Worm (Caenorhabditis elegans) whole organism, midembryonic: ENCODE data around the gene Y27F2A.9.
"Not testable (repeated sequence)": the region's sequence is repeated elsewhere in the genome, so short reads cannot be mapped to it uniquely, and the experiment has no call there.

ENCODE experiments used
- T22C8.4 ChIP-seq: fragments of 200-800 bp; sonication (Bioruptor generic); IDR thresholded peaks from 2 replicates; pipeline ENCODE4 v1.3.6; 2022; ENCODE audit warnings: missing genetic modification characterization, missing compliant biosample characterization
- cog-1 ChIP-seq: sonication (generic microtip); optimal IDR thresholded peaks from 2 replicates; lab custom pipeline; 2016; ENCODE audit warnings: missing genetic modification characterization, missing compliant biosample characterization
- flt-1 ChIP-seq: fragments of 200-800 bp; sonication (Bioruptor generic); IDR thresholded peaks from 2 replicates; pipeline ENCODE4 v1.3.6; 2022; ENCODE audit warnings: missing genetic modification characterization, missing compliant biosample characterization
- klf-2 ChIP-seq: fragments of 200-800 bp; sonication (Bioruptor generic); conservative IDR thresholded peaks from 2 replicates; pipeline ENCODE4 v1.3.6; 2022; ENCODE audit warnings: missing genetic modification reagents, missing genetic modification characterization, missing compliant biosample characterization
- med-1 ChIP-seq: sonication (generic microtip); optimal IDR thresholded peaks from 2 replicates; lab custom pipeline; 2017; ENCODE audit warnings: missing genetic modification characterization, mild to moderate bottlenecking, missing compliant biosample characterization, antibody characterized with exemption, missing genetic modification reagents; ENCODE audit not compliant: insufficient read depth
- tab-1 ChIP-seq: fragments of 200-800 bp; sonication (Bioruptor generic); IDR thresholded peaks from 2 replicates; pipeline ENCODE4 v1.3.6; 2022; ENCODE audit warnings: missing genetic modification characterization, missing compliant biosample characterization
- ztf-23 ChIP-seq: fragments of 200-800 bp; sonication (Bioruptor generic); IDR thresholded peaks from 2 replicates; pipeline ENCODE4 v1.3.6; 2022; ENCODE audit warnings: missing genetic modification reagents, missing genetic modification characterization, missing compliant biosample characterization
- ztf-29 ChIP-seq: fragments of 200-800 bp; sonication (Bioruptor generic); IDR thresholded peaks from 2 replicates; pipeline ENCODE4 v1.3.6; 2022; ENCODE audit warnings: missing genetic modification reagents, missing genetic modification characterization, missing compliant biosample characterization

ce11 chrII:3189038-3189437 lies 2.4 kb downstream of the Y27F2A.9 start, which contains the start of gene Y27F2A.11:
- not testable (repeated sequence) for TF ChIP-seq cog-1 (tag; lab: Kevin White, UChicago); tab-1 (GFP tag; lab: Robert Waterston, UW); flt-1 (GFP tag; lab: Robert Waterston, UW); ztf-23; med-1 (GFP tag; lab: Kevin White, UChicago); klf-2 (GFP tag; lab: Robert Waterston, UW); T22C8.4 (GFP tag; lab: Robert Waterston, UW); ztf-29 (GFP tag; lab: Robert Waterston, UW)
